Worm (Caenorhabditis elegans): ENCODE data around the gene tomm-40.

Gene tomm-40

ce11 chrII:8973516-8974043 is at the start of gene tomm-40:
Gene tomm-40 (minus strand): TSS chrII:8973566.
- no peak for TF ChIP-seq jun-1 (tag; optimal IDR thresholded peaks at IDR 0.05)
- peak; percentile 4 for TF ChIP-seq pha-4 (tag; optimal IDR thresholded peaks at IDR 0.05)
- peak; percentile 27 for TF ChIP-seq hmg-11 (tag; optimal IDR thresholded peaks at IDR 0.05)

DNA sequence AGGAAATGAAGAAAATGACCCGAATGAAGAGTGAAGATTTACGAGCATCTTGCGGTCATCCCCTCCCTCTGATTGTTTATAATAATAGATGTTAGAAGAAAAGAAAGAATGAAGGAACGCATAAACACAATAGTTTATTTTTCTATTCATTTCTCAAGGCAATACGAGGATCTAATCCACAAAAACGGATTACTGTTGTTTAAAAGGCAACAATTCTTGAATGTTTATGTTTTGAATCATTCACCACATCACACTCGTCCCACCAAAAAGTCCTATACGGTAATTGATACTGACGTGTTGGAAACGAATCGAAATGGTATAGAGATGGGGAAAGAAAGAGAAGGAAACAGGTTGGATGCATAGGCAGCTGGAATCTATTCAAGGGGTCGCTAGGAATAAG is 48.3 kb upstream of the tomm-40 start:
- TF ChIP-seq ceh-82 (tag; optimal IDR thresholded peaks at IDR 0.05) (no peak), aly-2 (tag; optimal IDR thresholded peaks at IDR 0.05) (no peak), R02D3.7 (tag; optimal IDR thresholded peaks at IDR 0.05) (no peak), zag-1 (tag; optimal IDR thresholded peaks at IDR 0.05) (no peak), lsy-12 (tag; optimal IDR thresholded peaks at IDR 0.05) (no peak), fkh-2 (tag; optimal IDR thresholded peaks at IDR 0.05) (no peak), elt-2 (tag; optimal IDR thresholded peaks at IDR 0.05) (no peak), skn-1 (tag; optimal IDR thresholded peaks at IDR 0.05) (no peak), daf-12 (tag; optimal IDR thresholded peaks at IDR 0.05) (no peak), ztf-4 (tag; optimal IDR thresholded peaks at IDR 0.05) (no peak), tbx-2 (tag; optimal IDR thresholded peaks at IDR 0.05) (no peak), nfya-1 (tag; optimal IDR thresholded peaks at IDR 0.05; ENCODE audit: insufficient read depth) (no peak), nhr-43 (tag; optimal IDR thresholded peaks at IDR 0.05; ENCODE audit: poor library complexity, severe bottlenecking) (no peak), nhr-23 (tag; optimal IDR thresholded peaks at IDR 0.05) (no peak), elt-1 (tag; optimal IDR thresholded peaks at IDR 0.05) (no peak), unc-62 (GFP tag; optimal IDR thresholded peaks at IDR 0.05) (no peak)

DNA sequence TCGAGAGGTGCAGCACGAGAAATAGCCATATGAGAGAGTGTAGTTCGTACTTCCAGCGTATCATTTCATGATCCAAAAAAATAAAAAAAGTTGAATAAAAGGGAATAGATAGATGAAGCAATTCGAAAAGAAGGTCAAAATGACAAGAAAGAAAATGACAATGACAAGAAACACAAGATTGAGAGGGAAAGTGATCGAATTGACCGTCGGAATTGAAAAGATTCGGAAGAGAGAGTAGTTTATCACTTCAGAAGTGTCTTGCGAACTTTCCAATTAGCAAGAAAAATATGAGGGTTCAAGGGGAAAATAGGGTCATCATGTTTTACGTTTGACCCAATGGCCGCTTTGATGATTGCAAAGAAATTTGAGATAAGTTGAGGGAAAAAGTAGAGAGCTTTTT is 46.3 kb upstream of the tomm-40 start, which contains the start of gene dep-1:
Gene dep-1 (minus strand): TSS at position 95 of the 400 bp plus-strand sequence.
- peak; percentile 57 for TF ChIP-seq nhr-23 (tag; optimal IDR thresholded peaks at IDR 0.05)
- no peak for TF ChIP-seq ceh-9 (tag; optimal IDR thresholded peaks at IDR 0.05)
- no peak for TF ChIP-seq ceh-28 (tag; optimal IDR thresholded peaks at IDR 0.05)
- TF ChIP-seq nhr-25 (tag; optimal IDR thresholded peaks at IDR 0.05): peak; percentile 7
- TF ChIP-seq nhr-76 (tag; optimal IDR thresholded peaks at IDR 0.05): no peak
- no peak for TF ChIP-seq nhr-77 (tag; optimal IDR thresholded peaks at IDR 0.05)
- no peak for TF ChIP-seq egl-27 (tag; optimal IDR thresholded peaks at IDR 0.05)
- TF ChIP-seq ceh-16 (tag; optimal IDR thresholded peaks at IDR 0.05): no peak
- no peak for TF ChIP-seq nhr-43 (tag; optimal IDR thresholded peaks at IDR 0.05; ENCODE audit: poor library complexity, severe bottlenecking)

DNA sequence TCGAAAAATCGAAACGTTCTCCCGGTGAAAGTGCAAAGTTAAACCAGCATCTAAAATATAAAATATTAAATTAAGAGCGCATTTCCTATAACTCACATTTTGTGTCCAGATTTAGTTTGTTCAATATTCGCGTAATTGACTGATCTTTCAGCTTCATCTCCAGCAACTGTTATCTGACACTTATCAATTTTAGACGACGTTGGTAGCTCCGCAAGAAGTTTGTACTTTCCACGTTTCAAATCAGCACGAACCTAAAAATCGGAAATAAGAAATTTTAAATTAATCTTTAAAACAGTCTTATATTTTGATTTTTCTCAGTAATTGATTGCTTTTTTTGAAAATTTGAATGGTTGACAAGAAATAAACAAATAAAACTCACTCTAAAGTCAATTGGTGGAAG is 44.3 kb upstream of the tomm-40 start:
- no peak for TF ChIP-seq ceh-82 (tag; optimal IDR thresholded peaks at IDR 0.05)
- TF ChIP-seq nhr-11 (tag; optimal IDR thresholded peaks at IDR 0.05): no peak
- no peak for TF ChIP-seq ZK546.5 (tag; optimal IDR thresholded peaks at IDR 0.05)
- TF ChIP-seq fos-1 (tag; optimal IDR thresholded peaks at IDR 0.05): no peak
- no peak for TF ChIP-seq fkh-10 (GFP tag; optimal IDR thresholded peaks at IDR 0.05)
- TF ChIP-seq elt-3 (tag; optimal IDR thresholded peaks at IDR 0.05): no peak
- TF ChIP-seq nhr-43 (tag; optimal IDR thresholded peaks at IDR 0.05; ENCODE audit: poor library complexity, severe bottlenecking): no peak
- TF ChIP-seq ztf-11 (tag; optimal IDR thresholded peaks at IDR 0.05): no peak
- no peak for TF ChIP-seq daf-12 (tag; optimal IDR thresholded peaks at IDR 0.05)
- no peak for TF ChIP-seq fkh-2 (tag; optimal IDR thresholded peaks at IDR 0.05)
- TF ChIP-seq nhr-76 (tag; optimal IDR thresholded peaks at IDR 0.05): no peak
- TF ChIP-seq tbx-2 (tag; optimal IDR thresholded peaks at IDR 0.05): no peak
- TF ChIP-seq lin-39 (tag; optimal IDR thresholded peaks at IDR 0.05): no peak
- TF ChIP-seq nhr-25 (tag; optimal IDR thresholded peaks at IDR 0.05): no peak
- TF ChIP-seq unc-62 (GFP tag; optimal IDR thresholded peaks at IDR 0.05): no peak
- no peak for TF ChIP-seq mdl-1 (tag; optimal IDR thresholded peaks at IDR 0.05)
- no peak for TF ChIP-seq nhr-12 (tag; optimal IDR thresholded peaks at IDR 0.05)
- no peak for TF ChIP-seq pha-4 (tag; optimal IDR thresholded peaks at IDR 0.05)
- no peak for TF ChIP-seq jun-1 (tag; optimal IDR thresholded peaks at IDR 0.05)

All from whole organism, L3 larva.